Worm (Caenorhabditis elegans) whole organism, L4/young adult: ENCODE data around the gene F09G2.2.

Experiments
- W03F9.2 ChIP-seq: fragments of 150-350 bp; optimal IDR thresholded peaks from 2 replicates; lab custom pipeline; 2014; ENCODE audit warnings: missing biosample characterization, missing genetic modification characterization
- him-1 ChIP-seq: sonication (generic microtip); optimal IDR thresholded peaks from 2 replicates; lab custom pipeline; 2016; ENCODE audit warnings: missing genotype, missing genetic modification reagents, missing genetic modification characterization, missing compliant biosample characterization

DNA sequence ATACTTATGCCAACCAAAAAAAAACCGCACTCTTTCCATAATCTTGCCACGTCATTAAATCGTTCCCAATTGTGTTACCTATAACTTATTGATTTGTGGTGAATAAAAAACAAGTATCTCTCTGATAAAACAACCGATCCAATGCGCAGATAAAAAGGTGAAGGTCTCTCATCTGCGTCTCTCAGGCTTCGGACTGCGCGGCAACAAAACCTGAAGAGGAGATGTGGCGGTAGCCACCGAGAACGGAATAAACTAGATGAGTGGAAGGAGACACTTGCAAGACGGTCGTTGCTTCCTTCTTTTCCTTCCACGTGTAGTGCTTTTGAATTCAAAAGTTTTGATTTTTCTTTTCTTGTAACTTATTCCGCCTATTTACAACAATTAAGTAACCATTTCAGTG, 28.2 kb downstream of the F09G2.2 start, which contains the start of gene fkb-3:
- no peak for TF ChIP-seq W03F9.2 (tag; lab: Kevin White, UChicago)
- TF ChIP-seq him-1 = no peak
